Worm (Caenorhabditis elegans): ENCODE data around the gene asns-1.
A peak's percentile ranks its signal among the peaks of the same experiment; 100 is the strongest.

asns-1 gene

DNA sequence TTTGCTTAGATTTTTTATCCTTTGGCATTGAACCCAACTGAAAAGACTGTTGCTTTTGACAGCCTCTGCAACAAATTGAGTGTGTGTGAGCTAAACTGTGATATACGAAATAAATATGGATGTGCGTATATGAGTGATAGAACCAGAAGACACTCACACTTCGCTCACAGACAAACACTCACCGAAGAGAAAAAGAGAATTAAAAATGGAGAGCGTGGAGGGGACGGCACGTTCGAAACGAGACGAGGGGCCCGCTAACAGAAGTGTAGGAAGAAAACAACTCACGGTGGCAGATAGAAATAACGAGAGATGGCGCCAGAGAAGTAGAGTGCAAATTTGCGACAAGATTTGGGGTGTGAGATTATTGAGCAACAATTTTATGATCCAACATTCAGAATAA, 27.7 kb upstream of the asns-1 start:
- TF ChIP-seq dox-1 (GFP tag; IDR thresholded peaks at IDR 0.05) (peak; percentile 36; the same call in 1 of the 2 replicates), D2030.7 (GFP tag; IDR thresholded peaks at IDR 0.05) (no peak), dpff-1 (tag; optimal IDR thresholded peaks at IDR 0.05) (peak; percentile 33), xnd-1 (tag; optimal IDR thresholded peaks at IDR 0.05) (peak; percentile 18), snpc-4 (GFP tag; optimal IDR thresholded peaks at IDR 0.05) (peak; percentile 21), snpc-4 (tag; optimal IDR thresholded peaks at IDR 0.05) (peak in 1 of 4 experiments; percentile 12), ceh-27 (GFP tag; optimal IDR thresholded peaks at IDR 0.05) (peak; percentile 40), chd-7 (tag; optimal IDR thresholded peaks at IDR 0.05) (no peak), lsl-1 (GFP tag; optimal IDR thresholded peaks at IDR 0.05) (peak; percentile 14), unc-130 (GFP tag; optimal IDR thresholded peaks at IDR 0.05) (no peak), egl-18 (GFP tag; IDR thresholded peaks at IDR 0.05) (no peak), snpc-3.4 (tag; optimal IDR thresholded peaks at IDR 0.05) (peak; percentile 14), K12H6.12 (tag; optimal IDR thresholded peaks at IDR 0.05) (peak; percentile 7), hmg-1.2 (GFP tag; IDR thresholded peaks at IDR 0.05) (peak; percentile 35; the same call in 1 of the 2 replicates)

DNA sequence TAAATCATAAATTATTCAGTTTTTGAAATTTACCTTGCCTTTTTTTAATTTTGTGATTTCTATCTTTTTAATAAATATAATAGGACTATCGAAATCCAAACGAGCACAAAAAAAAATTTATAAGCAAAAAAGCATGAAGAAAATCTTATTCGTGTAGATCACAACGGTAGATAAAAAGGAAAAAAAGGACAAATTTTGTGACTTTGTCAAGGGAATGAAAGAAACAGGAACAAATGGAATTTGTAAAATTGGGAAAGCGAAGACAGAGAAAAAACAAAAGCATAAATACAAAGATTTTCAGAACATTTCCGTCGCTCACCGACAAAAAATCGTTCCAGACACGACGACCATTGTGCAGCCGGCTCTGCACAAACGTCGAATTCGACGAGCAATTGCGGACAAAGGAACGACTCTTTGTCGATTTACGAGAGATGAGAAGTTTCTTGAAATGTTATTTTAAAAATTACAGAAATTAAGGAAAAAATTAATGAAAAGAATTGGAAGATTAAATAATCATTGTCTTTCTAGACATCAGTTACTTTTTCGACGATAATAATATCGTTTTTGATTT, 27.1 kb upstream of the asns-1 start, which contains the start of gene F45F2.10:
F45F2.10 (minus strand) TSS at position 51 of the 571 bp plus-strand sequence.
- TF ChIP-seq lin-40 (tag; optimal IDR thresholded peaks at IDR 0.05) (no peak), lin-54 (GFP tag; optimal IDR thresholded peaks at IDR 0.05) (no peak), sdz-38 (tag; optimal IDR thresholded peaks at IDR 0.05) (no peak), Y53G8AR.9 (GFP tag; conservative IDR thresholded peaks at IDR 0.05) (no peak), dox-1 (GFP tag; IDR thresholded peaks at IDR 0.05) (peak; percentile 41; the same call in 1 of the 2 replicates), rpc-1 (optimal IDR thresholded peaks at IDR 0.05) (no peak), rpc-1 (tag; optimal IDR thresholded peaks at IDR 0.05) (no peak), tbp1 (GFP tag; optimal IDR thresholded peaks at IDR 0.05) (peak; percentile 17), B0019.2 (GFP tag; conservative IDR thresholded peaks at IDR 0.05) (no peak), C17E4.6 (GFP tag; IDR thresholded peaks at IDR 0.05) (no peak)

DNA sequence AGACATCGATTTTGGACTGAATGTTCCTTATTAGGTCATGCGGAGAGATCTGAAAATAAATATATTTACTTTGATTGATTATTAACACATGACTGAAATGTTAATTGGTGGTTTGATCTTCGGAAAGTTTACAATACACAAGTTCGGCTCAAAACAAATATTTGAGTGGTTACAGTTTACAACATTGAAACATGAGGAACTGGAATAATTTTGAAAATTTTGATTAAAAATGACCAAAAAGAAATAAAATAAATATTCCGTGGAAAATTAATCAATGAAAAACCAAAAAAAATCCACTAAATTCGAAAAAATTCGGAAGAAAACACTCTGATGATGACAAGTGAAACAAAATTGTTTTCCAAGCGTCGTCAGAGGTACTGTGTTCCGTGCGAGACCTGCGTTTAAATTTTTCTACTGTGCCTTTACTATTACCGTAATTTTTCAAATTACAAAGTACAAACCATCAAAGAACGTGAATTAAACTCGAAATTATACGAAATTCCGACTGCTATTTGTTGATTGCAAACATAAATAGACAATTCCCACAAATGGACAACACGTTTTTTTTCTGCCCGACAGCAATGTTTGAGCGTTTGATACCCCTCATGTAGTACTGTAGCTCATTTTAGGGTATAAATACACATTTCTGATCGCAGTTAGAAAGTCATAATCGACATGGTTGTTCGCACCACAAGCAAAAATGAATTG, 25.0 kb upstream of the asns-1 start, which contains the start of the genes F45F2.11 and otpl-7:
F45F2.11 (minus strand) TSS at position 51 of the 708 bp plus-strand sequence.
otpl-7 (plus strand) TSS at position 658 of the 708 bp plus-strand sequence.
- TF ChIP-seq B0035.1 (tag; optimal IDR thresholded peaks at IDR 0.05) (no peak), K12H6.12 (tag; optimal IDR thresholded peaks at IDR 0.05) (no peak), ztf-25 (GFP tag; IDR thresholded peaks at IDR 0.05) (no peak), him-1 (tag; optimal IDR thresholded peaks at IDR 0.05) (peak; percentile 69), repo-1 (tag; optimal IDR thresholded peaks at IDR 0.05) (no peak), egl-18 (GFP tag; IDR thresholded peaks at IDR 0.05) (no peak), lsl-1 (GFP tag; optimal IDR thresholded peaks at IDR 0.05) (peak; percentile 94), snpc-1.3 (tag; optimal IDR thresholded peaks at IDR 0.05; ENCODE audit: insufficient read depth) (no peak), nhr-90 (tag; optimal IDR thresholded peaks at IDR 0.05) (no peak), lsy-27 (tag; optimal IDR thresholded peaks at IDR 0.05; ENCODE audit: borderline replicate concordance, insufficient read depth) (no peak), ets-4 (GFP tag; optimal IDR thresholded peaks at IDR 0.05) (no peak), cebp-2 (GFP tag; IDR thresholded peaks at IDR 0.05) (no peak), madf-3 (GFP tag; IDR thresholded peaks at IDR 0.05) (0 out of 2 replicates have a peak, but pooled peaks have one; percentile 35), attf-5 (GFP tag; optimal IDR thresholded peaks at IDR 0.05) (no peak), mes-4 (tag; optimal IDR thresholded peaks at IDR 0.05) (no peak), hlh-12 (tag; optimal IDR thresholded peaks at IDR 0.05) (no peak), mxl-1 (tag; optimal IDR thresholded peaks at IDR 0.05) (no peak), madf-8 (GFP tag; conservative IDR thresholded peaks at IDR 0.05) (peak; percentile 50), C17E4.6 (GFP tag; IDR thresholded peaks at IDR 0.05) (no peak), unc-62 (GFP tag; optimal IDR thresholded peaks at IDR 0.05) (no peak), cebp-1 (GFP tag; IDR thresholded peaks at IDR 0.05) (no peak), cebp-1 (tag; optimal IDR thresholded peaks at IDR 0.05) (no peak), atf-7 (tag; optimal IDR thresholded peaks at IDR 0.05) (no peak), athp-1 (tag; optimal IDR thresholded peaks at IDR 0.05) (no peak), let-526 (GFP tag; IDR thresholded peaks at IDR 0.05) (no peak), F33H1.4 (GFP tag; IDR thresholded peaks at IDR 0.05) (peak; percentile 91)
